Fruit fly (Drosophila melanogaster) S2 (cell line): Measurements from ENCODE around the gene CG11313.

ENCODE experiments used
- CG8478 ChIP-seq: fragments of >200 bp; optimal IDR thresholded peaks from 2 replicates; lab custom pipeline; 2018
- CTCF ChIP-seq, 2 experiments: fragments of >200 bp; optimal IDR thresholded peaks; 2 replicates each; lab custom pipeline; 2018

- TF ChIP-seq CG8478 (lab: Kevin White, UChicago), result no peak
- TF ChIP-seq CTCF (optimal IDR thresholded peaks at IDR 0.05; lab: Kevin White, UChicago), result no peak
Measured at dm6 chr3R:30721215-30721862, 9.6 kb downstream of the CG11313 start.
